Worm (Caenorhabditis elegans) whole organism, L4 larva: ENCODE results near the gene Y82E9BR.19.

Source experiments
- hmg-1.1 ChIP-seq: fragments of 200-800 bp; sonication (Bioruptor generic); IDR thresholded peaks from 2 replicates; pipeline ENCODE4 v1.3.6; 2022; ENCODE audit warnings: missing genetic modification reagents, missing genetic modification characterization, missing compliant biosample characterization
- lin-38 ChIP-seq: fragments of 200-800 bp; sonication (Bioruptor generic); IDR thresholded peaks from 2 replicates; pipeline ENCODE4 v1.3.6; 2022; ENCODE audit warnings: missing genetic modification reagents, missing genetic modification characterization, missing compliant biosample characterization
- mdl-1 ChIP-seq, 2 experiments: fragments of 150-350 bp in 1 of 2; sonication (generic microtip) in 1 of 2; optimal IDR thresholded peaks; 2 replicates each; lab custom pipeline; 2014 to 2017; ENCODE audit warnings: missing biosample characterization in 2 of 2, missing genetic modification characterization in 2 of 2
- pha-4 ChIP-seq, 2 experiments: fragments of 150-350 bp in 1 of 2; fragments of 200-800 bp in 1 of 2; sonication (Bioruptor generic) in 1 of 2; IDR thresholded peaks in 1 of 2; optimal IDR thresholded peaks in 1 of 2; 2 replicates each; pipeline versions ENCODE4 v1.3.6 to Lab custom; 2014 to 2022; ENCODE audit warnings: missing genetic modification characterization in 2 of 2, missing genetic modification reagents in 2 of 2, missing biosample characterization in 1 of 2, missing compliant biosample characterization in 1 of 2
- set-16 ChIP-seq: fragments of 200-800 bp; sonication (Bioruptor generic); IDR thresholded peaks from 2 replicates; pipeline ENCODE4 v1.3.6; 2022; ENCODE audit warnings: missing genetic modification reagents, missing genetic modification characterization, missing compliant biosample characterization

ce11 chrIII:1455674-1456073 is 39.5 kb downstream of the Y82E9BR.19 start, which contains the start of gene Y82E9BR.17:
- TF ChIP-seq lin-38 (no peak), pha-4 (GFP tag; IDR thresholded peaks at IDR 0.05; lab: Robert Waterston, UW) (no peak), pha-4 (tag; optimal IDR thresholded peaks at IDR 0.05; lab: Kevin White, UChicago) (no peak), hmg-1.1 (GFP tag; lab: Robert Waterston, UW) (no peak), set-16 (GFP tag; lab: Robert Waterston, UW) (no peak), mdl-1 (tag; optimal IDR thresholded peaks at IDR 0.05; lab: Kevin White, UChicago) (no peak)
